Fruit fly (Drosophila melanogaster): ENCODE results near the gene CG12316.

The CG12316 gene

dm6 chr3L:15107776-15108379 lies 28.9 kb downstream of the CG12316 start (continued):
- TF ChIP-seq CG6765 (GFP tag; optimal IDR thresholded peaks at IDR 0.05), result no peak
- no peak for TF ChIP-seq disco-r (GFP tag; optimal IDR thresholded peaks at IDR 0.05)
- no peak for TF ChIP-seq pfk (GFP tag; optimal IDR thresholded peaks at IDR 0.05)
- TF ChIP-seq CG4360 (GFP tag; IDR thresholded peaks at IDR 0.05), result no peak
- TF ChIP-seq CG16813 (GFP tag; IDR thresholded peaks at IDR 0.05; ENCODE audit: partially characterized antibody), result no peak
- TF ChIP-seq Sox102F (GFP tag; optimal IDR thresholded peaks at IDR 0.05), result peak; percentile 63
- TF ChIP-seq MBD-R2 (GFP tag; IDR thresholded peaks at IDR 0.05), result no peak
- 0 out of 3 replicates have a peak, but pooled peaks have one; percentile 39 for TF ChIP-seq CG3726 (GFP tag; IDR thresholded peaks at IDR 0.05)
- TF ChIP-seq ara (GFP tag; IDR thresholded peaks at IDR 0.05), result no peak
- no peak for TF ChIP-seq ken (GFP tag; IDR thresholded peaks at IDR 0.05)
- TF ChIP-seq Ada2b (GFP tag; IDR thresholded peaks at IDR 0.05), result no peak
- TF ChIP-seq CG2116 (GFP tag; optimal IDR thresholded peaks at IDR 0.05), result no peak
- no peak for TF ChIP-seq CG17802 (tag; optimal IDR thresholded peaks at IDR 0.05)
- no peak for TF ChIP-seq NFAT (GFP tag; IDR thresholded peaks at IDR 0.05)
- peak; percentile 65 for TF ChIP-seq CG12391 (tag; optimal IDR thresholded peaks at IDR 0.05)
- TF ChIP-seq CG16779 (GFP tag; IDR thresholded peaks at IDR 0.05), result no peak
- TF ChIP-seq bab2 (GFP tag; optimal IDR thresholded peaks at IDR 0.05), result peak; percentile 37
- 0 out of 2 replicates have a peak, but pooled peaks have one; percentile 7 for TF ChIP-seq CG10959 (GFP tag; IDR thresholded peaks at IDR 0.05)
- TF ChIP-seq Chrac-16 (GFP tag; optimal IDR thresholded peaks at IDR 0.05), result peak; percentile 43
- TF ChIP-seq tin (GFP tag; optimal IDR thresholded peaks at IDR 0.05), result peak; percentile 34
- TF ChIP-seq kah (GFP tag; optimal IDR thresholded peaks at IDR 0.05), result no peak
- TF ChIP-seq Dbx (GFP tag; IDR thresholded peaks at IDR 0.05), result no peak
- TF ChIP-seq zen2 (GFP tag; IDR thresholded peaks at IDR 0.05; ENCODE audit: partially characterized antibody), result no peak
- no peak for TF ChIP-seq seq (GFP tag; IDR thresholded peaks at IDR 0.05)
- no peak for TF ChIP-seq crc (GFP tag; optimal IDR thresholded peaks at IDR 0.05)
- TF ChIP-seq CG11504 (tag; optimal IDR thresholded peaks at IDR 0.05), result peak; percentile 70
- no peak for TF ChIP-seq CG31388 (GFP tag; optimal IDR thresholded peaks at IDR 0.05)
- peak; percentile 58 for TF ChIP-seq CG10267 (tag; optimal IDR thresholded peaks at IDR 0.05)
- TF ChIP-seq CG1603 (tag; optimal IDR thresholded peaks at IDR 0.05), result no peak
- peak; percentile 52 for TF ChIP-seq Hmr (GFP tag; optimal IDR thresholded peaks at IDR 0.05)
- peak; percentile 86 for TF ChIP-seq lbe (GFP tag; optimal IDR thresholded peaks at IDR 0.05)
- TF ChIP-seq lilli (GFP tag; optimal IDR thresholded peaks at IDR 0.05), result peak; percentile 7
- TF ChIP-seq Hr51 (GFP tag; optimal IDR thresholded peaks at IDR 0.05), result no peak
- TF ChIP-seq CG10654 (GFP tag; optimal IDR thresholded peaks at IDR 0.05), result peak; percentile 9
- TF ChIP-seq CG4328 (GFP tag; optimal IDR thresholded peaks at IDR 0.05), result peak; percentile 9
- no peak for TF ChIP-seq Fer3 (tag; optimal IDR thresholded peaks at IDR 0.05)
- no peak for TF ChIP-seq ac (GFP tag; optimal IDR thresholded peaks at IDR 0.05)
- peak; percentile 31; the same call in 1 of the 2 replicates for TF ChIP-seq CG6689 (GFP tag; IDR thresholded peaks at IDR 0.05)
- peak; percentile 80 for TF ChIP-seq CG10979 (tag; optimal IDR thresholded peaks at IDR 0.05)
- no peak for TF ChIP-seq Atf-2 (GFP tag; optimal IDR thresholded peaks at IDR 0.05)
- peak; percentile 65 for TF ChIP-seq phol (tag; optimal IDR thresholded peaks at IDR 0.05)
- TF ChIP-seq CG8290 (GFP tag; optimal IDR thresholded peaks at IDR 0.05), result peak; percentile 21
- TF ChIP-seq CG8290 (tag; optimal IDR thresholded peaks at IDR 0.05), result no peak
- TF ChIP-seq CG11696 (GFP tag; IDR thresholded peaks at IDR 0.05), result no peak
- TF ChIP-seq cad (GFP tag; optimal IDR thresholded peaks at IDR 0.05), result no peak
- TF ChIP-seq CG17328 (GFP tag; IDR thresholded peaks at IDR 0.05), result 0 out of 2 replicates have a peak, but pooled peaks have one; percentile 44
- no peak for TF ChIP-seq Stat92E (GFP tag; optimal IDR thresholded peaks at IDR 0.05)
- no peak for TF ChIP-seq CG6272 (GFP tag; IDR thresholded peaks at IDR 0.05)
- TF ChIP-seq CG13424 (tag; optimal IDR thresholded peaks at IDR 0.05), result peak; percentile 58
- TF ChIP-seq Myb (GFP tag; optimal IDR thresholded peaks at IDR 0.05), result no peak
